Worm (Caenorhabditis elegans): ENCODE results near the gene F53B1.2.

- TF ChIP-seq lin-13 (GFP tag; optimal IDR thresholded peaks at IDR 0.05) = no peak
- TF ChIP-seq tag-97 (GFP tag; IDR thresholded peaks at IDR 0.05) = no peak
- TF ChIP-seq ceh-82 (tag; optimal IDR thresholded peaks at IDR 0.05) = no peak
- no peak for TF ChIP-seq lin-15B (tag; optimal IDR thresholded peaks at IDR 0.05)
- no peak for TF ChIP-seq lsy-2 (tag; optimal IDR thresholded peaks at IDR 0.05)
- no peak for TF ChIP-seq daf-8 (GFP tag; IDR thresholded peaks at IDR 0.05)
- no peak for TF ChIP-seq R02D3.7 (tag; optimal IDR thresholded peaks at IDR 0.05)
- no peak for TF ChIP-seq ama-1 (optimal IDR thresholded peaks at IDR 0.05)
- no peak for TF ChIP-seq ztf-11 (tag; optimal IDR thresholded peaks at IDR 0.05)
- TF ChIP-seq jun-1 (tag; optimal IDR thresholded peaks at IDR 0.05) = no peak
- TF ChIP-seq fos-1 (tag; optimal IDR thresholded peaks at IDR 0.05) = no peak
- no peak for TF ChIP-seq nhr-25 (tag; optimal IDR thresholded peaks at IDR 0.05; ENCODE audit: borderline replicate concordance, insufficient read depth)
- TF ChIP-seq egl-27 (tag; optimal IDR thresholded peaks at IDR 0.05) = no peak
Observed at ce11 chrX:2116304-2116867, 7.6 kb downstream of the F53B1.2 start.
